Worm (Caenorhabditis elegans): Measurements from ENCODE around the gene K02D10.2.

DNA sequence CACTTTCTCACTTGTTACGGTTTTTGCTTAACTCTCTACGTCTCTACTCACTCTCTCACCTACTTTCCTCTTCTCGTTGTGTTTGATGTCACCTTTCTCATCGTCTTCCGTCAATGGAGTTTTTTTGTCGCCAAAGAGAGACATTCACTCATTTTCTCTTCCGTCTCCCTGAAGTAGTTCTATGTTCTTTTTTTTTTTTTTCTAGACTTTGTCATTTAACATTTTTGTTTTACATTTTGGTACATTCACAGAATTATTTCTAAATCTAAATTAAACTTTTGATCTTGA, 29.7 kb upstream of the K02D10.2 start:
- TF ChIP-seq lin-13 (GFP tag; optimal IDR thresholded peaks at IDR 0.05) (no peak), pag-3 (tag; optimal IDR thresholded peaks at IDR 0.05; ENCODE audit: borderline replicate concordance, insufficient read depth) (no peak), tbx-2 (tag; optimal IDR thresholded peaks at IDR 0.05) (no peak), ama-1 (optimal IDR thresholded peaks at IDR 0.05) (no peak), nhr-77 (tag; optimal IDR thresholded peaks at IDR 0.05) (no peak), ceh-8 (GFP tag; optimal IDR thresholded peaks at IDR 0.05) (no peak)
